Worm (Caenorhabditis elegans) whole organism, L4/young adult: ENCODE results near the gene W02H3.3.

Experiments
- dao-5 ChIP-seq: sonication (generic microtip); optimal IDR thresholded peaks from 2 replicates; lab custom pipeline; 2016; ENCODE audit warnings: missing genotype, missing genetic modification characterization, moderate library complexity, missing compliant biosample characterization
- him-1 ChIP-seq: sonication (generic microtip); optimal IDR thresholded peaks from 2 replicates; lab custom pipeline; 2016; ENCODE audit warnings: missing genotype, missing genetic modification reagents, missing genetic modification characterization, missing compliant biosample characterization

DNA sequence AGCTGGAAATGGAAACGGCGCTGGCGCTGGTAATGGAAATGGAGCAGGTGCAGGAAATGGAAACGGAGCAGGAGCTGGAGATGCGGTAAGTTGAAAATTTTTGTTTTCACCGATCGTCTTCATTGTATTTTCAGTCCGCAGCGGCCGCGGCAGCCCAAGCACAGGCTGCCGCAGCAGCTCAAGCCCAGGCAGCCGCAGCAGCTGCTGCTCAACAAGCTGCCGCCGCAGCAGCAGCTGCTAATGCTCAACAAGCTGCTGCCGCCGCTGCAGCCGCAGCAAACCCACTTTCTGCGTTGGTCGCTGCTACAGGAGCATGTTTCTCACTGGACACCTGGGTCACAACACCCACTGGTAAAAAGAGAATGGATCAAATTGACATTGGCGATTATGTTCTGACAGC is 16.4 kb upstream of the W02H3.3 start:
- no peak for TF ChIP-seq dao-5
- TF ChIP-seq him-1 (tag; lab: Kevin White, UChicago): no peak
